Fruit fly (Drosophila melanogaster) whole organism, embryonic: ENCODE data around the gene CG5808.
A peak's percentile ranks its signal among the peaks of the same experiment; 100 is the strongest.

Source experiments
- Ada2b ChIP-seq: fragments of 200-800 bp; sonication (Bioruptor generic); IDR thresholded peaks from 2 replicates; pipeline ENCODE4 v1.3.6; 2022; ENCODE audit warnings: missing biosample characterization, missing genetic modification characterization
- B-H1 ChIP-seq: fragments of 200-800 bp; sonication (Bioruptor generic); IDR thresholded peaks from 3 replicates; pipeline ENCODE4 v1.3.6; 2022; ENCODE audit warnings: missing biosample characterization, missing genetic modification characterization
- Blimp-1 ChIP-seq: fragments of 200-800 bp; sonication (Bioruptor generic); optimal IDR thresholded peaks from 3 replicates; lab custom pipeline; 2018; ENCODE audit warnings: missing biosample characterization, missing genetic modification characterization, mild to moderate bottlenecking, moderate library complexity, missing genetic modification reagents
- CG10209 ChIP-seq: fragments of 200-800 bp; sonication (Bioruptor generic); optimal IDR thresholded peaks from 3 replicates; lab custom pipeline; 2017; ENCODE audit warnings: missing biosample characterization, mild to moderate bottlenecking, missing genetic modification characterization, missing genetic modification reagents
- CG11093 ChIP-seq: fragments of 200-800 bp; sonication (Bioruptor generic); IDR thresholded peaks from 3 replicates; pipeline ENCODE4 v1.3.6; 2022; ENCODE audit warnings: missing biosample characterization, missing genetic modification characterization
- CG11247 ChIP-seq: fragments of 200-800 bp; sonication (Bioruptor generic); IDR thresholded peaks from 2 replicates; pipeline ENCODE4 v1.3.6; 2022; ENCODE audit warnings: missing biosample characterization, missing genetic modification characterization
- CG11695 ChIP-seq: fragments of 200-800 bp; sonication (Bioruptor generic); IDR thresholded peaks from 3 replicates; pipeline ENCODE4 v1.3.6; 2022; ENCODE audit warnings: missing biosample characterization, missing genetic modification characterization
- CG1233 ChIP-seq: fragments of 200-800 bp; sonication (Bioruptor generic); optimal IDR thresholded peaks from 4 replicates; lab custom pipeline; 2018; ENCODE audit warnings: missing biosample characterization, mild to moderate bottlenecking, missing genetic modification characterization
- CG14441 ChIP-seq: fragments of 200-800 bp; sonication (Bioruptor generic); IDR thresholded peaks from 2 replicates; pipeline ENCODE4 v1.3.6; 2022; ENCODE audit warnings: missing biosample characterization, missing genetic modification characterization
- CG15011 ChIP-seq: fragments of 200-800 bp; sonication (Bioruptor generic); optimal IDR thresholded peaks from 3 replicates; lab custom pipeline; 2018; ENCODE audit warnings: missing biosample characterization, mild to moderate bottlenecking, missing genetic modification characterization
- CG15514 ChIP-seq: fragments of 200-800 bp; sonication (Bioruptor generic); optimal IDR thresholded peaks from 3 replicates; lab custom pipeline; 2017; ENCODE audit warnings: missing biosample characterization, missing genetic modification characterization, mild to moderate bottlenecking, moderate library complexity, missing genetic modification reagents
- CG17186 ChIP-seq: fragments of 200-800 bp; sonication (Bioruptor generic); optimal IDR thresholded peaks from 3 replicates; lab custom pipeline; 2017; ENCODE audit warnings: missing biosample characterization, missing genetic modification reagents, missing genetic modification characterization
- CG17568 ChIP-seq: fragments of 200-800 bp; sonication (Bioruptor generic); optimal IDR thresholded peaks from 2 replicates; lab custom pipeline; 2018; ENCODE audit warnings: missing biosample characterization, mild to moderate bottlenecking, missing genetic modification characterization, moderate library complexity
- CG18262 ChIP-seq: fragments of 200-800 bp; optimal IDR thresholded peaks from 3 replicates; lab custom pipeline; 2019; ENCODE audit warnings: missing biosample characterization, mild to moderate bottlenecking, missing genetic modification characterization, moderate library complexity
- CG2889 ChIP-seq: fragments of 200-800 bp; sonication (Bioruptor generic); IDR thresholded peaks from 3 replicates; pipeline ENCODE4 v1.3.6; 2022; ENCODE audit warnings: missing biosample characterization, missing genetic modification characterization
- CG4617 ChIP-seq: fragments of 200-800 bp; sonication (Bioruptor generic); optimal IDR thresholded peaks from 3 replicates; lab custom pipeline; 2016; ENCODE audit warnings: missing biosample characterization, missing genetic modification characterization, borderline replicate concordance
- CG7556 ChIP-seq: fragments of 200-800 bp; sonication (Bioruptor generic); optimal IDR thresholded peaks from 2 replicates; lab custom pipeline; 2017; ENCODE audit warnings: missing biosample characterization, mild to moderate bottlenecking, missing genetic modification characterization
- CG8388 ChIP-seq: fragments of 200-800 bp; sonication (Bioruptor generic); optimal IDR thresholded peaks from 2 replicates; lab custom pipeline; 2019; ENCODE audit warnings: missing biosample characterization, mild to moderate bottlenecking, missing genetic modification characterization, moderate library complexity
- CTCF ChIP-seq: fragments of 200-800 bp; sonication (Bioruptor generic); optimal IDR thresholded peaks from 2 replicates; lab custom pipeline; 2017; ENCODE audit warnings: missing biosample characterization, mild to moderate bottlenecking, missing genetic modification characterization, moderate library complexity
- Chrac-16 ChIP-seq: fragments of 200-800 bp; sonication (Bioruptor generic); optimal IDR thresholded peaks from 3 replicates; lab custom pipeline; 2016; ENCODE audit warnings: missing biosample characterization, missing genetic modification characterization
- Dll ChIP-seq: fragments of 200-800 bp; sonication (Bioruptor generic); IDR thresholded peaks from 4 replicates; pipeline ENCODE4 v1.3.6; 2022; ENCODE audit warnings: missing biosample characterization, missing genetic modification characterization; ENCODE audit not compliant: partially characterized antibody
- Doc2 ChIP-seq: fragments of 200-800 bp; sonication (Bioruptor generic); IDR thresholded peaks from 2 replicates; pipeline ENCODE4 v1.3.6; 2022; ENCODE audit warnings: missing biosample characterization, missing genetic modification characterization
- Dref ChIP-seq: fragments of 200-800 bp; sonication (Bioruptor generic); IDR thresholded peaks from 2 replicates; pipeline ENCODE4 v1.3.6; 2022; ENCODE audit warnings: missing biosample characterization, missing genetic modification characterization
- ERR ChIP-seq: fragments of 200-800 bp; sonication (Bioruptor generic); optimal IDR thresholded peaks from 2 replicates; lab custom pipeline; 2016; ENCODE audit warnings: missing biosample characterization, missing genetic modification characterization
- Eip74EF ChIP-seq, 2 experiments: fragments of 200-800 bp in 1 of 2; fragments of >200 bp in 1 of 2; sonication (Bioruptor generic) in 1 of 2; optimal IDR thresholded peaks; 2 replicates each; lab custom pipeline; 2017 to 2019; ENCODE audit warnings: missing biosample characterization in 2 of 2, missing genetic modification characterization in 2 of 2, mild to moderate bottlenecking in 1 of 2, moderate library complexity in 1 of 2
- HmgZ ChIP-seq: fragments of 200-800 bp; sonication (Bioruptor generic); optimal IDR thresholded peaks from 2 replicates; lab custom pipeline; 2018; ENCODE audit warnings: missing biosample characterization, mild to moderate bottlenecking, missing genetic modification characterization
- Hr78 ChIP-seq, 2 experiments: fragments of 200-800 bp in 1 of 2; fragments of >200 bp in 1 of 2; sonication (Bioruptor generic) in 1 of 2; optimal IDR thresholded peaks; 2 replicates each; lab custom pipeline; 2017 to 2019; ENCODE audit warnings: missing biosample characterization in 2 of 2, missing genetic modification characterization in 2 of 2, mild to moderate bottlenecking in 1 of 2, moderate library complexity in 1 of 2
- Poxn ChIP-seq: fragments of 200-800 bp; sonication (Bioruptor generic); IDR thresholded peaks from 2 replicates; pipeline ENCODE4 v1.3.6; 2022; ENCODE audit warnings: missing biosample characterization, missing genetic modification characterization
- Ravus ChIP-seq: fragments of 200-800 bp; sonication (Bioruptor generic); IDR thresholded peaks from 2 replicates; pipeline ENCODE4 v1.3.6; 2022; ENCODE audit warnings: missing biosample characterization, missing genetic modification characterization
- Tbp ChIP-seq: fragments of >200 bp; optimal IDR thresholded peaks from 2 replicates; lab custom pipeline; 2018; ENCODE audit warnings: missing biosample characterization, missing genetic modification characterization
- Usf ChIP-seq: fragments of 200-800 bp; sonication (Bioruptor generic); optimal IDR thresholded peaks from 2 replicates; lab custom pipeline; 2017; ENCODE audit warnings: missing genotype, missing biosample characterization, missing genetic modification characterization
- Vsx1 ChIP-seq: fragments of 200-800 bp; sonication (Bioruptor generic); optimal IDR thresholded peaks from 2 replicates; lab custom pipeline; 2017; ENCODE audit warnings: missing biosample characterization, mild to moderate bottlenecking, missing genetic modification characterization, missing genetic modification reagents
- Xbp1 ChIP-seq: fragments of 200-800 bp; sonication (Bioruptor generic); optimal IDR thresholded peaks from 3 replicates; lab custom pipeline; 2016; ENCODE audit warnings: missing biosample characterization, mild to moderate bottlenecking, missing genetic modification characterization
- dati ChIP-seq: fragments of 200-800 bp; sonication (Bioruptor generic); IDR thresholded peaks from 2 replicates; pipeline ENCODE4 v1.3.6; 2022; ENCODE audit warnings: missing biosample characterization, missing genetic modification characterization
- dpn ChIP-seq, 2 experiments: fragments of 200-800 bp; sonication (Bioruptor generic); optimal IDR thresholded peaks; 3 replicates each; lab custom pipeline; 2016; ENCODE audit warnings: missing biosample characterization in 2 of 2, missing genetic modification characterization in 2 of 2
- ems ChIP-seq: fragments of 200-800 bp; sonication (Bioruptor generic); optimal IDR thresholded peaks from 3 replicates; lab custom pipeline; 2016; ENCODE audit warnings: missing biosample characterization, missing genetic modification characterization
- hb ChIP-seq: fragments of 200-800 bp; sonication (Bioruptor generic); IDR thresholded peaks from 3 replicates; pipeline ENCODE4 v1.3.6; 2022; ENCODE audit warnings: missing biosample characterization, missing genetic modification characterization; ENCODE audit not compliant: partially characterized antibody
- klu ChIP-seq: fragments of 200-800 bp; sonication (Bioruptor generic); IDR thresholded peaks from 2 replicates; pipeline ENCODE4 v1.3.6; 2022; ENCODE audit warnings: missing biosample characterization, missing genetic modification characterization
- lmd ChIP-seq: fragments of 200-800 bp; sonication (Bioruptor generic); IDR thresholded peaks from 2 replicates; pipeline ENCODE4 v1.3.6; 2022; ENCODE audit warnings: missing biosample characterization, missing genetic modification characterization
- nau ChIP-seq: fragments of 200-800 bp; sonication (Bioruptor generic); optimal IDR thresholded peaks from 3 replicates; lab custom pipeline; 2017; ENCODE audit warnings: missing biosample characterization, mild to moderate bottlenecking, missing genetic modification characterization, missing genetic modification reagents
- nerfin-2 ChIP-seq: fragments of 200-800 bp; sonication (Bioruptor generic); IDR thresholded peaks from 2 replicates; pipeline ENCODE4 v1.3.6; 2022; ENCODE audit warnings: missing biosample characterization, missing genetic modification characterization; ENCODE audit not compliant: partially characterized antibody
- nmo ChIP-seq: fragments of 200-800 bp; sonication (Bioruptor generic); optimal IDR thresholded peaks from 2 replicates; lab custom pipeline; 2018; ENCODE audit warnings: missing biosample characterization, mild to moderate bottlenecking, missing genetic modification characterization, moderate library complexity
- pfk ChIP-seq: fragments of 200-800 bp; sonication (Bioruptor generic); optimal IDR thresholded peaks from 2 replicates; lab custom pipeline; 2018; ENCODE audit warnings: missing biosample characterization, mild to moderate bottlenecking, missing genetic modification characterization, moderate library complexity
- pnt ChIP-seq: fragments of 200-800 bp; sonication (Bioruptor generic); optimal IDR thresholded peaks from 3 replicates; lab custom pipeline; 2016; ENCODE audit warnings: missing biosample characterization, missing genetic modification characterization
- sisA ChIP-seq: fragments of 200-800 bp; sonication (Bioruptor generic); IDR thresholded peaks from 2 replicates; pipeline ENCODE4 v1.3.6; 2022; ENCODE audit warnings: missing biosample characterization, missing genetic modification characterization
- ssp ChIP-seq: fragments of 200-800 bp; sonication (Bioruptor generic); IDR thresholded peaks from 2 replicates; pipeline ENCODE4 v1.3.6; 2022; ENCODE audit warnings: missing biosample characterization, missing genetic modification characterization
- tio ChIP-seq: fragments of 200-800 bp; sonication (Bioruptor generic); optimal IDR thresholded peaks from 2 replicates; lab custom pipeline; 2017; ENCODE audit warnings: missing biosample characterization, missing genetic modification characterization, inconsistent platforms
- toy ChIP-seq: fragments of 200-800 bp; sonication (Bioruptor generic); IDR thresholded peaks from 2 replicates; pipeline ENCODE4 v1.3.6; 2022; ENCODE audit warnings: missing biosample characterization, missing genetic modification characterization
- trem ChIP-seq: fragments of 200-800 bp; optimal IDR thresholded peaks from 3 replicates; lab custom pipeline; 2019; ENCODE audit warnings: missing biosample characterization, mild to moderate bottlenecking, missing genetic modification characterization, moderate library complexity
- tup ChIP-seq: fragments of 200-800 bp; sonication (Bioruptor generic); optimal IDR thresholded peaks from 2 replicates; lab custom pipeline; 2016; ENCODE audit warnings: missing biosample characterization, mild to moderate bottlenecking, missing genetic modification characterization, moderate library complexity
- tx ChIP-seq: fragments of 200-800 bp; sonication (Bioruptor generic); optimal IDR thresholded peaks from 2 replicates; lab custom pipeline; 2016; ENCODE audit warnings: missing biosample characterization, missing genetic modification characterization
- vnd ChIP-seq: fragments of 200-800 bp; sonication (Bioruptor generic); IDR thresholded peaks from 3 replicates; pipeline ENCODE4 v1.3.6; 2022; ENCODE audit warnings: missing biosample characterization, missing genetic modification characterization; ENCODE audit not compliant: partially characterized antibody

The CG5808 gene

DNA sequence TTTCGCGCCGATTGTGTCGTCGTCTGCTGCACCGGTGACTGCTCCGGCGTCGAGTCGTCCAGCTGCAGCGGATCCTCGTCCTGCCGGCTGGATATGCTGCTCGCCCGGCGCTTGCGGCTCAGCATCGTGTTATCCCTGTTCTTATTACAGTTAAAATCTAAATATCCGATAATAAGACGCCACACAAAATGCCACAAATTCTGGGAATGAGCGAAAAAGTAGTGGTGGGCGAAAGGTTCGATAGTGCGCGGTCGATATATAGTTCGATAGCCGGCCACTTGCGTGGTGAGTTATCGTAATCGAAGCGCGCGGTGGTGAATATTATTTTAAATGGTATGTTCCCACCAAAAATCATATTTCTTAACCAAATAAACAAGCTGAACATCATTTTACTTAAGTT lies 11.8 kb downstream of the CG5808 start, which contains the start of gene polybromo (continued):
- TF ChIP-seq dati (GFP tag; lab: Robert Waterston, UW) = no peak
- TF ChIP-seq Blimp-1 = no peak
- no peak for TF ChIP-seq CG11093 (GFP tag; lab: Robert Waterston, UW)
- TF ChIP-seq vnd (GFP tag; lab: Robert Waterston, UW) = peak; percentile 80; the same call in 2 of the 3 replicates
- no peak for TF ChIP-seq klu (GFP tag; lab: Robert Waterston, UW)
- peak; percentile 51 for TF ChIP-seq trem (tag; lab: Kevin White, UChicago)
- peak; percentile 30 for TF ChIP-seq nmo (GFP tag; lab: Kevin White, UChicago)
- TF ChIP-seq tio (GFP tag; lab: Kevin White, UChicago) = no peak
- peak; percentile 21 for TF ChIP-seq CTCF (GFP tag; lab: Kevin White, UChicago)
- TF ChIP-seq CG7556 (GFP tag; lab: Kevin White, UChicago) = no peak
- no peak for TF ChIP-seq CG10209 (GFP tag; lab: Kevin White, UChicago)
- TF ChIP-seq CG2889 (GFP tag; lab: Robert Waterston, UW) = no peak
- TF ChIP-seq CG1233 = no peak
- TF ChIP-seq ems (GFP tag; lab: Kevin White, UChicago) = no peak
- TF ChIP-seq sisA (GFP tag; lab: Robert Waterston, UW) = no peak
- TF ChIP-seq Doc2 = no peak
- no peak for TF ChIP-seq Ada2b (GFP tag; lab: Robert Waterston, UW)
- no peak for TF ChIP-seq Vsx1 (GFP tag; lab: Kevin White, UChicago)
- no peak for TF ChIP-seq ssp (GFP tag; lab: Robert Waterston, UW)
- TF ChIP-seq toy (GFP tag; lab: Robert Waterston, UW) = no peak
- TF ChIP-seq Dref (GFP tag; lab: Robert Waterston, UW) = peak; percentile 92
- no peak for TF ChIP-seq CG11247 (GFP tag; lab: Robert Waterston, UW)
- no peak for TF ChIP-seq nau (GFP tag; lab: Kevin White, UChicago)
- TF ChIP-seq Eip74EF (GFP tag; optimal IDR thresholded peaks at IDR 0.05; lab: Kevin White, UChicago) = no peak
- TF ChIP-seq CG15011 (GFP tag; lab: Kevin White, UChicago) = no peak
- no peak for TF ChIP-seq tup (GFP tag; lab: Kevin White, UChicago)
- TF ChIP-seq CG17568 (GFP tag; lab: Kevin White, UChicago) = no peak
- no peak for TF ChIP-seq pfk (GFP tag; lab: Kevin White, UChicago)
- TF ChIP-seq CG11695 = no peak
- no peak for TF ChIP-seq Ravus (GFP tag; lab: Robert Waterston, UW)
- no peak for TF ChIP-seq Usf (GFP tag; lab: Kevin White, UChicago)
- peak; percentile 0 for TF ChIP-seq HmgZ (tag; lab: Kevin White, UChicago)
- no peak for TF ChIP-seq Poxn (GFP tag; lab: Robert Waterston, UW)
- no peak for TF ChIP-seq CG14441 (GFP tag; lab: Robert Waterston, UW)
- no peak for TF ChIP-seq Xbp1 (GFP tag; lab: Kevin White, UChicago)
- TF ChIP-seq CG17186 (GFP tag; lab: Kevin White, UChicago) = peak; percentile 94
- peak in 1 of 2 experiments; percentile 2 for TF ChIP-seq dpn (GFP tag; optimal IDR thresholded peaks at IDR 0.05; lab: Kevin White, UChicago)
- TF ChIP-seq nerfin-2 (GFP tag; lab: Robert Waterston, UW) = peak; percentile 88
- no peak for TF ChIP-seq ERR
- peak; percentile 61 for TF ChIP-seq CG4617
- TF ChIP-seq tx = no peak
- TF ChIP-seq Tbp (GFP tag; lab: Kevin White, UChicago) = no peak
- TF ChIP-seq B-H1 (GFP tag; lab: Robert Waterston, UW) = no peak
- TF ChIP-seq Dll (GFP tag; lab: Robert Waterston, UW) = peak; percentile 91
- TF ChIP-seq CG8388 (GFP tag; lab: Kevin White, UChicago) = no peak
- no peak for TF ChIP-seq pnt (GFP tag; lab: Kevin White, UChicago)
- no peak for TF ChIP-seq Hr78 (GFP tag; optimal IDR thresholded peaks at IDR 0.05; lab: Kevin White, UChicago)
- peak; percentile 77; the same call in 1 of the 3 replicates for TF ChIP-seq hb (GFP tag; lab: Robert Waterston, UW)
- TF ChIP-seq Chrac-16 (GFP tag; lab: Kevin White, UChicago) = no peak
- no peak for TF ChIP-seq lmd (GFP tag; lab: Robert Waterston, UW)
- no peak for TF ChIP-seq CG18262 (tag; lab: Kevin White, UChicago)
- TF ChIP-seq CG15514 = peak; percentile 77
